Worm (Caenorhabditis elegans) whole organism, late embryonic: ENCODE data around the gene gei-6.

ENCODE experiments used
- Y22D7AL.16 ChIP-seq: sonication (generic microtip); optimal IDR thresholded peaks from 2 replicates; lab custom pipeline; 2016; ENCODE audit warnings: missing genetic modification characterization, missing compliant biosample characterization
- pqm-1 ChIP-seq: sonication (generic microtip); optimal IDR thresholded peaks from 2 replicates; lab custom pipeline; 2016; ENCODE audit warnings: missing genetic modification characterization, missing compliant biosample characterization

DNA sequence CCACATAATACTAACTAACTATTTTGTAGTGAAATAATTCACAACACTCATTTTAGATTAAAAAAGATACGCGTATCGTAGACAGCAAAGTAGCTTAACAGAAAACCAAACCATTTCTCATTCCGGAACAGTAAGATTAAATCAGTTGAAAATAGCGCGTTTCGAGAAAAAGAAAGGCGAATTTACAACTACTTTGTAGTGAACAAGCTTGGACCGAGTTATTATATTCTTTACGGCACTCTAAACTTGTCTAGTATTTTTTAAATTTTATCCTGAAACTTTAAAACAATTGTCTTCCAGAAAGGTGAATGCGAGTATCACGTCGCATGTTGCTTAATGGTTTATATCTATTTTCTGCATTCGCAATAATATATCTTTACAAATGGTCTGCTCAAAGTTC, 48.4 kb upstream of the gei-6 start, which contains the start of gene C13A2.4:
- TF ChIP-seq pqm-1: no peak
- TF ChIP-seq Y22D7AL.16 (tag; lab: Kevin White, UChicago): no peak
